Fruit fly (Drosophila melanogaster) whole organism, adult: ENCODE measurements around the gene Spc105R.

Experiments
- CG7045 ChIP-seq: fragments of 200-800 bp; sonication (Bioruptor generic); optimal IDR thresholded peaks from 2 replicates; lab custom pipeline; 2017; ENCODE audit warnings: missing biosample characterization, mild to moderate bottlenecking, missing genetic modification characterization
- kay ChIP-seq: fragments of 200-800 bp; sonication (Bioruptor generic); peaks from one replicate; lab custom pipeline; 2016; ENCODE audit warnings: missing biosample characterization, missing genetic modification characterization, borderline replicate concordance
- ovo ChIP-seq: fragments of 200-800 bp; sonication (Bioruptor generic); optimal IDR thresholded peaks from 2 replicates; lab custom pipeline; 2016; ENCODE audit warnings: missing biosample characterization, missing genetic modification characterization

dm6 chr3L:20809088-20809999 is 9.1 kb downstream of the Spc105R start, which contains the start of the genes CG3634 and HIPP1:
- TF ChIP-seq CG7045 (GFP tag; lab: Kevin White, UChicago): no peak
- TF ChIP-seq ovo (GFP tag; lab: Kevin White, UChicago): no peak
- no peak for TF ChIP-seq kay (GFP tag; lab: Kevin White, UChicago)
